Fruit fly (Drosophila melanogaster): ENCODE results near the gene Ptip.

Ptip gene

dm6 chr3L:14003297-14004040 is 25.5 kb downstream of the Ptip start (continued):
- TF ChIP-seq slbo (GFP tag; IDR thresholded peaks at IDR 0.05) (peak; percentile 20; the same call in 1 of the 2 replicates), CG17359 (tag; optimal IDR thresholded peaks at IDR 0.05) (peak; percentile 26), Trl (optimal IDR thresholded peaks at IDR 0.05) (no peak), Trl (GFP tag; optimal IDR thresholded peaks at IDR 0.05) (no peak), nom (GFP tag; optimal IDR thresholded peaks at IDR 0.05) (peak; percentile 37), CG34422 (GFP tag; IDR thresholded peaks at IDR 0.05) (0 out of 3 replicates have a peak, but pooled peaks have one; percentile 14), CG6765 (GFP tag; optimal IDR thresholded peaks at IDR 0.05) (no peak), Pdp1 (GFP tag; optimal IDR thresholded peaks at IDR 0.05) (peak in 1 of 2 experiments; percentile 44), CG7839 (tag; optimal IDR thresholded peaks at IDR 0.05) (peak; percentile 21), gem (tag; optimal IDR thresholded peaks at IDR 0.05) (peak; percentile 33), CG15269 (tag; optimal IDR thresholded peaks at IDR 0.05) (peak; percentile 7), sens (GFP tag) (peak; percentile 88), zfh1 (GFP tag; IDR thresholded peaks at IDR 0.05) (0 out of 3 replicates have a peak, but pooled peaks have one; percentile 10), Neu2 (GFP tag; optimal IDR thresholded peaks at IDR 0.05; ENCODE audit: borderline replicate concordance) (peak; percentile 33), CG2120 (GFP tag; optimal IDR thresholded peaks at IDR 0.05) (peak; percentile 42), CG2712 (tag; optimal IDR thresholded peaks at IDR 0.05) (peak; percentile 12), dati (GFP tag; IDR thresholded peaks at IDR 0.05) (no peak), CG11504 (tag; optimal IDR thresholded peaks at IDR 0.05) (peak; percentile 6), CG10321 (GFP tag; IDR thresholded peaks at IDR 0.05) (peak; percentile 93), D19B (GFP tag; optimal IDR thresholded peaks at IDR 0.05) (peak; percentile 13), CG18262 (tag; optimal IDR thresholded peaks at IDR 0.05) (peak; percentile 18), Drgx (GFP tag; IDR thresholded peaks at IDR 0.05) (0 out of 2 replicates have a peak, but pooled peaks have one; percentile 21), CG9609 (GFP tag; optimal IDR thresholded peaks at IDR 0.05) (no peak), sug (tag; optimal IDR thresholded peaks at IDR 0.05) (peak; percentile 21), CG10565 (GFP tag; optimal IDR thresholded peaks at IDR 0.05) (no peak), Hmx (GFP tag; optimal IDR thresholded peaks at IDR 0.05) (no peak)

dm6 chr3L:14002524-14003135 is 26.3 kb downstream of the Ptip start:
- TF ChIP-seq Scr (GFP tag; IDR thresholded peaks at IDR 0.05; ENCODE audit: partially characterized antibody) (peak; percentile 19; the same call in 1 of the 2 replicates), sens (GFP tag) (peak; percentile 59), gce (GFP tag; IDR thresholded peaks at IDR 0.05) (no peak), fru (optimal IDR thresholded peaks at IDR 0.05) (no peak), CG14710 (tag; optimal IDR thresholded peaks at IDR 0.05) (peak; percentile 10), CG8290 (GFP tag; optimal IDR thresholded peaks at IDR 0.05) (no peak), CG8290 (tag; optimal IDR thresholded peaks at IDR 0.05) (peak in 1 of 2 experiments; percentile 75), B-H2 (GFP tag; optimal IDR thresholded peaks at IDR 0.05) (peak; percentile 58), CG10321 (GFP tag; IDR thresholded peaks at IDR 0.05) (peak; percentile 99), CG17568 (GFP tag; optimal IDR thresholded peaks at IDR 0.05) (no peak), pzg (GFP tag; optimal IDR thresholded peaks at IDR 0.05) (peak; percentile 81), ham (GFP tag; IDR thresholded peaks at IDR 0.05) (no peak), Kr (GFP tag; optimal IDR thresholded peaks at IDR 0.05) (no peak), toy (GFP tag; IDR thresholded peaks at IDR 0.05) (no peak), exex (tag; optimal IDR thresholded peaks at IDR 0.05) (peak; percentile 50), Opbp (GFP tag; IDR thresholded peaks at IDR 0.05; ENCODE audit: partially characterized antibody) (peak; percentile 77), CG7963 (GFP tag; IDR thresholded peaks at IDR 0.05; ENCODE audit: partially characterized antibody) (0 out of 3 replicates have a peak, but pooled peaks have one; percentile 39), CG3163 (GFP tag; optimal IDR thresholded peaks at IDR 0.05) (no peak), NFAT (GFP tag; IDR thresholded peaks at IDR 0.05) (no peak), HLH54F (GFP tag; optimal IDR thresholded peaks at IDR 0.05) (no peak), CG7745 (tag; optimal IDR thresholded peaks at IDR 0.05) (peak; percentile 2), p53 (GFP tag; optimal IDR thresholded peaks at IDR 0.05) (no peak), Nf-YC (tag; optimal IDR thresholded peaks at IDR 0.05) (peak; percentile 30), CG32532 (GFP tag; IDR thresholded peaks at IDR 0.05) (0 out of 2 replicates have a peak, but pooled peaks have one; percentile 30), Rfx (GFP tag; IDR thresholded peaks at IDR 0.05) (0 out of 2 replicates have a peak, but pooled peaks have one; percentile 16)
